Worm (Caenorhabditis elegans) whole organism, late embryonic: ENCODE results near the gene sma-9.

Source experiments
- C38D4.7 ChIP-seq: fragments of 200-800 bp; sonication (Bioruptor generic); optimal IDR thresholded peaks from 2 replicates; lab custom pipeline; 2018; ENCODE audit warnings: mild to moderate bottlenecking, missing genetic modification characterization, moderate library complexity, missing compliant biosample characterization
- F13H6.1 ChIP-seq: sonication (generic microtip); optimal IDR thresholded peaks from 2 replicates; lab custom pipeline; 2016; ENCODE audit warnings: missing genetic modification characterization, missing compliant biosample characterization
- K09A11.1 ChIP-seq: sonication (generic microtip); optimal IDR thresholded peaks from 2 replicates; lab custom pipeline; 2017; ENCODE audit warnings: antibody characterized with exemption, mild to moderate bottlenecking, missing genetic modification characterization, missing compliant biosample characterization; ENCODE audit not compliant: insufficient read depth
- T23F11.4 ChIP-seq: fragments of 200-800 bp; sonication (Bioruptor generic); optimal IDR thresholded peaks from 2 replicates; lab custom pipeline; 2018; ENCODE audit warnings: mild to moderate bottlenecking, missing genetic modification characterization, missing compliant biosample characterization
- ahr-1 ChIP-seq: sonication (generic microtip); optimal IDR thresholded peaks from 2 replicates; lab custom pipeline; 2016; ENCODE audit warnings: missing genetic modification characterization, missing compliant biosample characterization
- ama-1 ChIP-seq: fragments of 150-350 bp; optimal IDR thresholded peaks from 2 replicates; lab custom pipeline; 2014
- ceh-14 ChIP-seq: sonication (generic microtip); optimal IDR thresholded peaks from 2 replicates; lab custom pipeline; 2016; ENCODE audit warnings: missing genotype, missing genetic modification characterization, missing compliant biosample characterization
- ceh-24 ChIP-seq: sonication (generic microtip); optimal IDR thresholded peaks from 2 replicates; lab custom pipeline; 2016; ENCODE audit warnings: mild to moderate bottlenecking, missing genetic modification characterization, missing compliant biosample characterization
- ceh-34 ChIP-seq: sonication (generic microtip); optimal IDR thresholded peaks from 2 replicates; lab custom pipeline; 2016; ENCODE audit warnings: mild to moderate bottlenecking, missing genetic modification characterization, missing compliant biosample characterization
- ceh-9 ChIP-seq: sonication (generic microtip); optimal IDR thresholded peaks from 2 replicates; lab custom pipeline; 2016; ENCODE audit warnings: mild to moderate bottlenecking, missing genetic modification characterization, inconsistent platforms, missing compliant biosample characterization
- dmd-4 ChIP-seq: sonication (generic microtip); optimal IDR thresholded peaks from 2 replicates; lab custom pipeline; 2016; ENCODE audit warnings: borderline replicate concordance, missing genetic modification characterization, missing compliant biosample characterization
- ets-4 ChIP-seq: sonication (generic microtip); optimal IDR thresholded peaks from 2 replicates; lab custom pipeline; 2016; ENCODE audit warnings: missing genetic modification characterization, missing compliant biosample characterization
- eyg-1 ChIP-seq: sonication (generic microtip); optimal IDR thresholded peaks from 2 replicates; lab custom pipeline; 2016; ENCODE audit warnings: missing genotype, missing genetic modification characterization, missing compliant biosample characterization
- fax-1 ChIP-seq: sonication (generic microtip); optimal IDR thresholded peaks from 2 replicates; lab custom pipeline; 2016; ENCODE audit warnings: missing genotype, missing genetic modification characterization, missing compliant biosample characterization
- fkh-6 ChIP-seq: sonication (generic microtip); optimal IDR thresholded peaks from 2 replicates; lab custom pipeline; 2016; ENCODE audit warnings: missing genetic modification characterization, missing compliant biosample characterization
- hlh-13 ChIP-seq: fragments of 200-800 bp; sonication (Bioruptor generic); optimal IDR thresholded peaks from 2 replicates; lab custom pipeline; 2018; ENCODE audit warnings: mild to moderate bottlenecking, missing genetic modification characterization, missing compliant biosample characterization
- hlh-15 ChIP-seq: sonication (generic microtip); optimal IDR thresholded peaks from 2 replicates; lab custom pipeline; 2016; ENCODE audit warnings: missing genetic modification characterization, missing compliant biosample characterization
- hlh-30 ChIP-seq: sonication (generic microtip); optimal IDR thresholded peaks from 2 replicates; lab custom pipeline; 2017; ENCODE audit warnings: antibody characterized with exemption, missing genetic modification characterization, missing compliant biosample characterization; ENCODE audit not compliant: insufficient read depth
- hlh-8 ChIP-seq: sonication (generic microtip); optimal IDR thresholded peaks from 2 replicates; lab custom pipeline; 2016; ENCODE audit warnings: missing genotype, missing genetic modification characterization, missing compliant biosample characterization
- lim-6 ChIP-seq: sonication (generic microtip); optimal IDR thresholded peaks from 2 replicates; lab custom pipeline; 2016; ENCODE audit warnings: missing genetic modification characterization, missing compliant biosample characterization
- madf-2 ChIP-seq: sonication (generic microtip); optimal IDR thresholded peaks from 2 replicates; lab custom pipeline; 2017; ENCODE audit warnings: missing genetic modification characterization, missing compliant biosample characterization
- mec-3 ChIP-seq: sonication (generic microtip); optimal IDR thresholded peaks from 2 replicates; lab custom pipeline; 2016; ENCODE audit warnings: borderline replicate concordance, missing genetic modification characterization, missing compliant biosample characterization
- odd-2 ChIP-seq: sonication (generic microtip); optimal IDR thresholded peaks from 2 replicates; lab custom pipeline; 2017; ENCODE audit warnings: antibody characterized with exemption, mild to moderate bottlenecking, missing genetic modification characterization, missing compliant biosample characterization
- pax-1 ChIP-seq: fragments of 150-350 bp; optimal IDR thresholded peaks from 2 replicates; lab custom pipeline; 2014; ENCODE audit warnings: missing biosample characterization, missing genetic modification characterization
- pha-2 ChIP-seq: sonication (generic microtip); optimal IDR thresholded peaks from 2 replicates; lab custom pipeline; 2017; ENCODE audit warnings: mild to moderate bottlenecking, missing genetic modification characterization, missing compliant biosample characterization
- pha-4 ChIP-seq: fragments of 150-350 bp; optimal IDR thresholded peaks from 2 replicates; lab custom pipeline; 2018; ENCODE audit warnings: missing biosample characterization, missing genetic modification reagents, missing genetic modification characterization
- pqm-1 ChIP-seq: sonication (generic microtip); optimal IDR thresholded peaks from 2 replicates; lab custom pipeline; 2016; ENCODE audit warnings: missing genetic modification characterization, missing compliant biosample characterization
- pros-1 ChIP-seq: fragments of 150-350 bp; optimal IDR thresholded peaks from 2 replicates; lab custom pipeline; 2014; ENCODE audit warnings: missing biosample characterization, missing genetic modification reagents, missing genetic modification characterization
- ref-2 ChIP-seq: sonication (generic microtip); optimal IDR thresholded peaks from 2 replicates; lab custom pipeline; 2016; ENCODE audit warnings: missing genetic modification characterization, missing compliant biosample characterization
- rnt-1 ChIP-seq: sonication (generic microtip); optimal IDR thresholded peaks from 2 replicates; lab custom pipeline; 2016; ENCODE audit warnings: missing genetic modification characterization, missing compliant biosample characterization
- sox-4 ChIP-seq: sonication (generic microtip); optimal IDR thresholded peaks from 2 replicates; lab custom pipeline; 2017; ENCODE audit warnings: mild to moderate bottlenecking, missing genetic modification characterization, inconsistent platforms, missing compliant biosample characterization
- syd-9 ChIP-seq: sonication (generic microtip); optimal IDR thresholded peaks from 2 replicates; lab custom pipeline; 2016; ENCODE audit warnings: mild to moderate bottlenecking, missing genetic modification characterization, moderate library complexity, missing compliant biosample characterization
- tbx-7 ChIP-seq: sonication (generic microtip); optimal IDR thresholded peaks from 2 replicates; lab custom pipeline; 2016; ENCODE audit warnings: missing genotype, missing genetic modification characterization, missing compliant biosample characterization
- ttx-3 ChIP-seq: sonication (generic microtip); optimal IDR thresholded peaks from 2 replicates; lab custom pipeline; 2016; ENCODE audit warnings: missing genetic modification reagents, missing genetic modification characterization, missing compliant biosample characterization
- unc-42 ChIP-seq: sonication (generic microtip); optimal IDR thresholded peaks from 2 replicates; lab custom pipeline; 2016; ENCODE audit warnings: missing genotype, missing genetic modification characterization, missing compliant biosample characterization
- unc-86 ChIP-seq: sonication (generic microtip); optimal IDR thresholded peaks from 2 replicates; lab custom pipeline; 2016; ENCODE audit warnings: missing genetic modification characterization, missing compliant biosample characterization

The sma-9 gene

ce11 chrX:10769232-10769738 lies at the start of gene sma-9:
sma-9 (plus strand) TSS chrX:10769282.
- TF ChIP-seq ttx-3 (tag; lab: Kevin White, UChicago) (no peak), odd-2 (tag; lab: Kevin White, UChicago) (no peak), hlh-30 (tag; lab: Kevin White, UChicago) (no peak), fkh-6 (no peak), syd-9 (tag; lab: Kevin White, UChicago) (no peak), unc-42 (no peak), hlh-15 (no peak), ama-1 (lab: Kevin White, UChicago) (no peak), ceh-9 (no peak)

ce11 chrX:10721954-10722353 lies 47.1 kb upstream of the sma-9 start, which contains the start of gene mbr-1:
mbr-1 (minus strand) TSS chrX:10722054.
- TF ChIP-seq eyg-1 = no peak
- TF ChIP-seq, all 69 proteins: peak for 0

ce11 chrX:10727696-10728095 lies 41.4 kb upstream of the sma-9 start:
- no peak for TF ChIP-seq F13H6.1 (tag; lab: Kevin White, UChicago)
- TF ChIP-seq C38D4.7 (GFP tag; lab: Kevin White, UChicago) = no peak
- TF ChIP-seq ets-4 (tag; lab: Kevin White, UChicago) = no peak
- no peak for TF ChIP-seq pqm-1 (tag; lab: Kevin White, UChicago)
- TF ChIP-seq pha-2 (tag; lab: Kevin White, UChicago) = no peak
- TF ChIP-seq T23F11.4 (GFP tag; lab: Kevin White, UChicago) = no peak
- no peak for TF ChIP-seq sox-4 (tag; lab: Kevin White, UChicago)
- no peak for TF ChIP-seq K09A11.1 (tag; lab: Kevin White, UChicago)
- no peak for TF ChIP-seq unc-42
- no peak for TF ChIP-seq hlh-13 (GFP tag; lab: Kevin White, UChicago)
- TF ChIP-seq tbx-7 (tag; lab: Kevin White, UChicago) = no peak
- no peak for TF ChIP-seq ceh-24 (tag; lab: Kevin White, UChicago)
- TF ChIP-seq fax-1 (tag; lab: Kevin White, UChicago) = no peak
- no peak for TF ChIP-seq unc-86 (tag; lab: Kevin White, UChicago)
- no peak for TF ChIP-seq pros-1 (tag; lab: Kevin White, UChicago)
- no peak for TF ChIP-seq ceh-34 (tag; lab: Kevin White, UChicago)
- TF ChIP-seq pha-4 (tag; lab: Kevin White, UChicago) = no peak
- TF ChIP-seq rnt-1 (tag; lab: Kevin White, UChicago) = no peak
- TF ChIP-seq mec-3 = no peak
- TF ChIP-seq, all 69 proteins: peak for 0

- TF ChIP-seq lim-6 (tag; lab: Kevin White, UChicago) (no peak), ama-1 (lab: Kevin White, UChicago) (no peak), dmd-4 (tag; lab: Kevin White, UChicago) (no peak), ceh-24 (tag; lab: Kevin White, UChicago) (no peak), mec-3 (no peak), hlh-13 (GFP tag; lab: Kevin White, UChicago) (no peak), ref-2 (tag; lab: Kevin White, UChicago) (no peak), hlh-8 (tag; lab: Kevin White, UChicago) (no peak), pax-1 (tag; lab: Kevin White, UChicago) (no peak)
Measured at ce11 chrX:10731837-10732236, 37.2 kb upstream of the sma-9 start.

- TF ChIP-seq F13H6.1 (tag; lab: Kevin White, UChicago) (no peak), ceh-34 (tag; lab: Kevin White, UChicago) (no peak), ceh-14 (tag; lab: Kevin White, UChicago) (no peak), pqm-1 (tag; lab: Kevin White, UChicago) (no peak), lim-6 (tag; lab: Kevin White, UChicago) (no peak), fkh-6 (no peak), madf-2 (no peak), ahr-1 (tag; lab: Kevin White, UChicago) (no peak)
- TF ChIP-seq, all 69 proteins: peak for 0
Measured at ce11 chrX:10734026-10734425, 35.1 kb upstream of the sma-9 start, which contains the start of gene egl-36. egl-36 (plus strand) TSS chrX:10734326.
